Worm (Caenorhabditis elegans) whole organism, L1 larva: ENCODE results near the gene fbxa-38.

Experiments
- aha-1 ChIP-seq: fragments of 150-350 bp; optimal IDR thresholded peaks from 2 replicates; lab custom pipeline; 2014; ENCODE audit warnings: missing biosample characterization, missing genetic modification characterization
- efl-1 ChIP-seq, 4 experiments: fragments of 150-350 bp; optimal IDR thresholded peaks in 3 of 4; peaks in 1 of 4; 1 replicate in 1 of 4; 2 replicates in 3 of 4; lab custom pipeline; 2014; ENCODE audit warnings: missing biosample characterization in 2 of 4, missing genetic modification characterization in 2 of 4, missing genetic modification reagents in 2 of 4
- sox-4 ChIP-seq: sonication (generic microtip); optimal IDR thresholded peaks from 2 replicates; lab custom pipeline; 2016; ENCODE audit warnings: missing genetic modification characterization, missing compliant biosample characterization
- ztf-11 ChIP-seq, 2 experiments: sonication (generic microtip); optimal IDR thresholded peaks; 2 replicates each; lab custom pipeline; 2016 to 2017; ENCODE audit warnings: missing genetic modification characterization in 2 of 2, missing biosample characterization in 1 of 2, missing compliant biosample characterization in 1 of 2

DNA sequence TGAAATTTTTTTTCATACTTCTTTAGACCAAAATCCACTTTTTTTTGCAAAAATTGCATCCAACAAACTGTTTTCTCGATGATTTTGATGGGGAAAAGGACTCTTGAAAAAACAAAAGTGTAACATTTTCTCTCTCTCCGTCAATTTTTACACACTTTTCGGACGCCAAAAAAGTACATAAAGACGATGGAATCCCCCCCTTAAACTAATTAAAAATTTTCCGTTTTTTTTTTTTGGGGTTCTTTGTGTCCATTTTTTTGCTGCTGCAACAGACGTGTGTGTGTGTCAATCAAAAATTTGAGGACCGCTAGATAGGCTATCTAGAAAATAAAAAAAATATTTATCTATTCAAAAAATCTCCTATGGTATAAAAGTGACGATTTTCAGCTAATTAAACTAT is 16.6 kb upstream of the fbxa-38 start, which contains the start of gene C39B5.5:
- no peak for TF ChIP-seq sox-4 (tag; lab: Kevin White, UChicago)
- no peak for TF ChIP-seq aha-1 (tag; lab: Kevin White, UChicago)
- TF ChIP-seq ztf-11 (tag; optimal IDR thresholded peaks at IDR 0.05; lab: Kevin White, UChicago), result no peak
- no peak for TF ChIP-seq efl-1 (optimal IDR thresholded peaks at IDR 0.05; lab: Kevin White, UChicago)
- TF ChIP-seq efl-1 (GFP tag; optimal IDR thresholded peaks at IDR 0.05 in 1 of 2; lab: Kevin White, UChicago), result no peak
